Worm (Caenorhabditis elegans) whole organism, mixed stage, embryonic: ENCODE results near the gene pqn-62.

Experiments used
- M03D4.4 ChIP-seq: sonication (generic microtip); optimal IDR thresholded peaks from 2 replicates; lab custom pipeline; 2017; ENCODE audit warnings: mild to moderate bottlenecking, missing genetic modification characterization, missing compliant biosample characterization
- mep-1 ChIP-seq: fragments of 150-350 bp; optimal IDR thresholded peaks from 2 replicates; lab custom pipeline; 2017; ENCODE audit warnings: missing biosample characterization, missing genetic modification reagents, missing genetic modification characterization, inconsistent platforms
- nhr-12 ChIP-seq: fragments of 150-350 bp; optimal IDR thresholded peaks from 2 replicates; lab custom pipeline; 2014; ENCODE audit warnings: missing biosample characterization, missing genetic modification characterization
- nhr-2 ChIP-seq: fragments of 150-350 bp; optimal IDR thresholded peaks from 2 replicates; lab custom pipeline; 2014; ENCODE audit warnings: missing biosample characterization, missing genetic modification characterization
- nhr-237 ChIP-seq: fragments of 150-350 bp; optimal IDR thresholded peaks from 2 replicates; lab custom pipeline; 2014; ENCODE audit warnings: missing biosample characterization, missing genetic modification characterization
- sptf-1 ChIP-seq: sonication (generic microtip); optimal IDR thresholded peaks from 2 replicates; lab custom pipeline; 2017; ENCODE audit warnings: mild to moderate bottlenecking, missing genetic modification characterization, moderate library complexity, missing compliant biosample characterization
- unc-39 ChIP-seq: fragments of 150-350 bp; optimal IDR thresholded peaks from 2 replicates; lab custom pipeline; 2014; ENCODE audit warnings: missing biosample characterization, missing genetic modification characterization

DNA sequence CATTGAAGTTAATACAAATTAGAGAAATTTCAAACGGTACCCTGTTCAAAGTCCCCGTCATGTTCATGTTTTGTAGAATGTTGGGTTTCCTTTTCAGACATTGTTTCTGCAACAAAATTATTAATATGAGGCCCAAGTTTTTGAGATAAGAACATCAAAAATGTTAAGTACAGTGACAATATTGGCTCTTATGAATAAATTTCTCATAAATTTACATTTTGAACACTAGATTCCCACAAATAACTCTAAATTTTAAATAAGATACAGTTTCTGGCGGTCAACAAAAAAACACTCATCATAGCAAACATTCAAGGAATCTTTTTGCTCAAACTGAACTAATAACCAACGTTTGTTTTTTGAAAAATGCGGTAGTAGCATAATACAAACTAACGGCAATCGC lies 30.4 kb downstream of the pqn-62 start, which contains the start of gene H28G03.3:
- TF ChIP-seq unc-39 (tag; lab: Kevin White, UChicago) (no peak), M03D4.4 (no peak), nhr-237 (no peak), nhr-12 (tag; lab: Kevin White, UChicago) (no peak), nhr-2 (no peak), mep-1 (tag; lab: Kevin White, UChicago) (no peak), sptf-1 (tag; lab: Kevin White, UChicago) (no peak)
